Fruit fly (Drosophila melanogaster) Kc167 (cell line): ENCODE data around the gene Dic1.

ENCODE experiments used
- Myc ChIP-seq: fragments of >200 bp; optimal IDR thresholded peaks from 2 replicates; lab custom pipeline; 2017; ENCODE audit warnings: missing external identifiers
- Sin3A ChIP-seq: fragments of >200 bp; optimal IDR thresholded peaks from 2 replicates; lab custom pipeline; 2018; ENCODE audit warnings: missing external identifiers
- h ChIP-seq: fragments of >200 bp; optimal IDR thresholded peaks from 3 replicates; lab custom pipeline; 2018; ENCODE audit warnings: missing external identifiers
- insv ChIP-seq: fragments of >200 bp; optimal IDR thresholded peaks from 3 replicates; lab custom pipeline; 2018; ENCODE audit warnings: missing external identifiers
- psq ChIP-seq: fragments of >200 bp; optimal IDR thresholded peaks from 2 replicates; lab custom pipeline; 2017; ENCODE audit warnings: missing external identifiers
- ttk ChIP-seq: sonication (Bioruptor generic); optimal IDR thresholded peaks from 2 replicates; lab custom pipeline; 2017; ENCODE audit warnings: missing external identifiers

Gene Dic1

dm6 chr3R:13395133-13395532 lies 30.4 kb downstream of the Dic1 start, which contains the start of gene CCHa2:
Gene CCHa2, minus strand, starts transcription at chr3R:13395197.
- TF ChIP-seq h (no peak), Myc (lab: Kevin White, UChicago) (no peak), Sin3A (lab: Kevin White, UChicago) (no peak), psq (no peak), insv (lab: Kevin White, UChicago) (no peak), ttk (lab: Kevin White, UChicago) (no peak)

- no peak for TF ChIP-seq insv (lab: Kevin White, UChicago)
- TF ChIP-seq h = no peak
- TF ChIP-seq Myc (lab: Kevin White, UChicago) = no peak
- no peak for TF ChIP-seq psq
- TF ChIP-seq Sin3A (lab: Kevin White, UChicago) = no peak
- no peak for TF ChIP-seq ttk (lab: Kevin White, UChicago)
Observed at dm6 chr3R:13397040-13397439, 32.3 kb downstream of the Dic1 start, which contains the start of gene CG14374. Gene CG14374, minus strand, starts transcription at chr3R:13397140.

dm6 chr3R:13397535-13397934 lies 32.8 kb downstream of the Dic1 start, which contains the start of gene CG14377:
Gene CG14377, plus strand, starts transcription at chr3R:13397835.
- TF ChIP-seq ttk (lab: Kevin White, UChicago) (no peak), Sin3A (lab: Kevin White, UChicago) (no peak), psq (no peak), insv (lab: Kevin White, UChicago) (no peak), Myc (lab: Kevin White, UChicago) (no peak), h (no peak)

- no peak for TF ChIP-seq h
- TF ChIP-seq ttk (lab: Kevin White, UChicago) = no peak
- TF ChIP-seq insv (lab: Kevin White, UChicago) = no peak
- TF ChIP-seq Sin3A (lab: Kevin White, UChicago) = no peak
Observed at dm6 chr3R:13400902-13401721, 36.4 kb downstream of the Dic1 start.

dm6 chr3R:13401722-13402296 lies 37.1 kb downstream of the Dic1 start, which contains the start of gene GILT1:
Gene GILT1, minus strand, starts transcription at chr3R:13401862.
- TF ChIP-seq ttk (lab: Kevin White, UChicago) (no peak), Sin3A (lab: Kevin White, UChicago) (no peak), insv (lab: Kevin White, UChicago) (no peak), psq (no peak), h (no peak), Myc (lab: Kevin White, UChicago) (no peak)

dm6 chr3R:13403032-13403459 lies 38.3 kb downstream of the Dic1 start, which contains the start of gene Dpm3:
Gene Dpm3, minus strand, starts transcription at chr3R:13403051.
- TF ChIP-seq Sin3A (lab: Kevin White, UChicago) (no peak), Myc (lab: Kevin White, UChicago) (no peak), psq (no peak)

- TF ChIP-seq Sin3A (lab: Kevin White, UChicago) (no peak), psq (no peak), ttk (lab: Kevin White, UChicago) (no peak), insv (lab: Kevin White, UChicago) (no peak), h (no peak), Myc (lab: Kevin White, UChicago) (no peak)
Observed at dm6 chr3R:13404841-13405441, 40.2 kb downstream of the Dic1 start, which contains the start of gene yellow-e3. Gene yellow-e3, minus strand, starts transcription at chr3R:13404870.

dm6 chr3R:13406898-13407297 lies 42.2 kb downstream of the Dic1 start, which contains the start of gene yellow-e2:
Gene yellow-e2, minus strand, starts transcription at chr3R:13406998.
- TF ChIP-seq Myc (lab: Kevin White, UChicago) = no peak

- TF ChIP-seq h = no peak
- no peak for TF ChIP-seq Myc (lab: Kevin White, UChicago)
- TF ChIP-seq insv (lab: Kevin White, UChicago) = no peak
- TF ChIP-seq ttk (lab: Kevin White, UChicago) = no peak
- TF ChIP-seq psq = no peak
Observed at dm6 chr3R:13412704-13413103, 48.0 kb downstream of the Dic1 start.

- no peak for TF ChIP-seq Myc (lab: Kevin White, UChicago)
- TF ChIP-seq psq = no peak
- TF ChIP-seq h = no peak
- TF ChIP-seq insv (lab: Kevin White, UChicago) = no peak
Observed at dm6 chr3R:13415186-13415585, 50.4 kb downstream of the Dic1 start, which contains the start of gene yellow-e. Gene yellow-e, minus strand, starts transcription at chr3R:13415286.

dm6 chr3R:13417067-13417595 lies 52.4 kb downstream of the Dic1 start:
- TF ChIP-seq h (no peak), insv (lab: Kevin White, UChicago) (no peak), Sin3A (lab: Kevin White, UChicago) (no peak), Myc (lab: Kevin White, UChicago) (no peak), psq (no peak), ttk (lab: Kevin White, UChicago) (no peak)
